Fruit fly (Drosophila melanogaster) Kc167 (cell line): ENCODE results near the gene CG14205.

Experiments
- Sin3A ChIP-seq: fragments of >200 bp; optimal IDR thresholded peaks from 2 replicates; lab custom pipeline; 2018; ENCODE audit warnings: missing external identifiers
- h ChIP-seq: fragments of >200 bp; optimal IDR thresholded peaks from 3 replicates; lab custom pipeline; 2018; ENCODE audit warnings: missing external identifiers
- insv ChIP-seq: fragments of >200 bp; optimal IDR thresholded peaks from 3 replicates; lab custom pipeline; 2018; ENCODE audit warnings: missing external identifiers
- psq ChIP-seq: fragments of >200 bp; optimal IDR thresholded peaks from 2 replicates; lab custom pipeline; 2017; ENCODE audit warnings: missing external identifiers
- ttk ChIP-seq: sonication (Bioruptor generic); optimal IDR thresholded peaks from 2 replicates; lab custom pipeline; 2017; ENCODE audit warnings: missing external identifiers

dm6 chrX:19592309-19592708 is at the start of gene CG14205:
- no peak for TF ChIP-seq Sin3A
- TF ChIP-seq h (lab: Kevin White, UChicago) = no peak
- TF ChIP-seq psq = no peak
- TF ChIP-seq ttk (lab: Kevin White, UChicago) = no peak
- no peak for TF ChIP-seq insv
